Worm (Caenorhabditis elegans) whole organism, L2 larva: Measurements from ENCODE around the gene ver-1.

Experiments used
- C34F6.9 ChIP-seq: fragments of 150-350 bp; optimal IDR thresholded peaks from 2 replicates; lab custom pipeline; 2014; ENCODE audit warnings: missing biosample characterization, missing genetic modification characterization
- F13H6.1 ChIP-seq: sonication (generic microtip); optimal IDR thresholded peaks from 2 replicates; lab custom pipeline; 2016; ENCODE audit warnings: missing genetic modification characterization, missing compliant biosample characterization
- R02D3.7 ChIP-seq: fragments of 150-350 bp; optimal IDR thresholded peaks from 2 replicates; lab custom pipeline; 2014; ENCODE audit warnings: missing biosample characterization, missing genetic modification characterization
- Y55F3AM.14 ChIP-seq: fragments of 200-800 bp; sonication (Bioruptor generic); optimal IDR thresholded peaks from 2 replicates; lab custom pipeline; 2018; ENCODE audit warnings: mild to moderate bottlenecking, missing genetic modification characterization, missing compliant biosample characterization
- aly-2 ChIP-seq: fragments of 150-350 bp; optimal IDR thresholded peaks from 2 replicates; lab custom pipeline; 2014; ENCODE audit warnings: missing biosample characterization, missing genetic modification characterization
- blmp-1 ChIP-seq: sonication (generic microtip); optimal IDR thresholded peaks from 2 replicates; lab custom pipeline; 2017; ENCODE audit warnings: missing genetic modification characterization, mild to moderate bottlenecking, missing compliant biosample characterization, antibody characterized with exemption, moderate library complexity; ENCODE audit not compliant: insufficient read depth
- ceh-16 ChIP-seq: fragments of 150-350 bp; optimal IDR thresholded peaks from 2 replicates; lab custom pipeline; 2014; ENCODE audit warnings: missing biosample characterization, missing genetic modification characterization
- ceh-82 ChIP-seq: fragments of 150-350 bp; optimal IDR thresholded peaks from 2 replicates; lab custom pipeline; 2014; ENCODE audit warnings: missing biosample characterization, missing genetic modification characterization
- crh-2 ChIP-seq: sonication (generic microtip); optimal IDR thresholded peaks from 2 replicates; lab custom pipeline; 2017; ENCODE audit warnings: missing biosample characterization, missing genetic modification characterization
- dmd-4 ChIP-seq: sonication (generic microtip); optimal IDR thresholded peaks from 2 replicates; lab custom pipeline; 2017; ENCODE audit warnings: missing biosample characterization, missing genetic modification characterization
- egl-27 ChIP-seq: sonication (generic microtip); optimal IDR thresholded peaks from 3 replicates; lab custom pipeline; 2017; ENCODE audit warnings: missing biosample characterization, missing genetic modification reagents, missing genetic modification characterization
- elt-1 ChIP-seq: fragments of 150-350 bp; optimal IDR thresholded peaks from 2 replicates; lab custom pipeline; 2014; ENCODE audit warnings: missing biosample characterization, missing genetic modification characterization
- elt-3 ChIP-seq: sonication (generic microtip); optimal IDR thresholded peaks from 2 replicates; lab custom pipeline; 2017; ENCODE audit warnings: missing biosample characterization, missing genetic modification characterization
- fos-1 ChIP-seq: fragments of 150-350 bp; optimal IDR thresholded peaks from 2 replicates; lab custom pipeline; 2014; ENCODE audit warnings: missing biosample characterization, missing genetic modification characterization
- gmeb-1 ChIP-seq: fragments of 150-350 bp; optimal IDR thresholded peaks from 2 replicates; lab custom pipeline; 2014; ENCODE audit warnings: missing biosample characterization, missing genetic modification characterization
- lin-13 ChIP-seq: fragments of 150-350 bp; optimal IDR thresholded peaks from 2 replicates; lab custom pipeline; 2014; ENCODE audit warnings: missing biosample characterization, missing genetic modification reagents, missing genetic modification characterization
- mbf-1 ChIP-seq: sonication (generic microtip); optimal IDR thresholded peaks from 2 replicates; lab custom pipeline; 2017; ENCODE audit warnings: missing biosample characterization, missing genetic modification characterization
- nhr-10 ChIP-seq: sonication (generic microtip); optimal IDR thresholded peaks from 2 replicates; lab custom pipeline; 2017; ENCODE audit warnings: missing biosample characterization, missing genetic modification characterization
- nhr-11 ChIP-seq: fragments of 150-350 bp; optimal IDR thresholded peaks from 2 replicates; lab custom pipeline; 2014; ENCODE audit warnings: missing biosample characterization, missing genetic modification characterization
- nhr-12 ChIP-seq: fragments of 150-350 bp; optimal IDR thresholded peaks from 2 replicates; lab custom pipeline; 2014; ENCODE audit warnings: missing biosample characterization, missing genetic modification characterization
- nhr-129 ChIP-seq: fragments of 150-350 bp; optimal IDR thresholded peaks from 2 replicates; lab custom pipeline; 2014; ENCODE audit warnings: missing biosample characterization, missing genetic modification characterization
- nhr-23 ChIP-seq: fragments of 150-350 bp; optimal IDR thresholded peaks from 2 replicates; lab custom pipeline; 2014; ENCODE audit warnings: missing biosample characterization, missing genetic modification reagents, missing genetic modification characterization
- nhr-237 ChIP-seq: fragments of 150-350 bp; optimal IDR thresholded peaks from 2 replicates; lab custom pipeline; 2014; ENCODE audit warnings: missing biosample characterization, missing genetic modification characterization
- sem-4 ChIP-seq: fragments of 150-350 bp; optimal IDR thresholded peaks from 2 replicates; lab custom pipeline; 2014; ENCODE audit warnings: missing biosample characterization, missing genetic modification reagents, missing genetic modification characterization
- skn-1 ChIP-seq: sonication (generic microtip); optimal IDR thresholded peaks from 2 replicates; lab custom pipeline; 2017; ENCODE audit warnings: missing biosample characterization, missing genetic modification characterization
- sma-3 ChIP-seq: sonication (generic microtip); optimal IDR thresholded peaks from 2 replicates; lab custom pipeline; 2016; ENCODE audit warnings: missing genetic modification reagents, missing genetic modification characterization, missing compliant biosample characterization
- sma-9 ChIP-seq, 2 experiments: fragments of 150-350 bp in 1 of 2; sonication (generic microtip) in 1 of 2; optimal IDR thresholded peaks; 2 replicates each; lab custom pipeline; 2014 to 2016; ENCODE audit warnings: missing genetic modification characterization in 2 of 2, mild to moderate bottlenecking in 1 of 2, missing biosample characterization in 1 of 2, missing compliant biosample characterization in 1 of 2, missing genetic modification reagents in 1 of 2, moderate library complexity in 1 of 2
- snpc-4 ChIP-seq: fragments of 150-350 bp; optimal IDR thresholded peaks from 2 replicates; lab custom pipeline; 2014; ENCODE audit warnings: missing biosample characterization, missing genetic modification characterization
- unc-39 ChIP-seq: fragments of 150-350 bp; optimal IDR thresholded peaks from 2 replicates; lab custom pipeline; 2014; ENCODE audit warnings: missing biosample characterization, missing genetic modification characterization
- unc-55 ChIP-seq: fragments of 150-350 bp; sonication (generic microtip); optimal IDR thresholded peaks from 3 replicates; lab custom pipeline; 2014; ENCODE audit warnings: missing biosample characterization, missing genetic modification reagents, missing genetic modification characterization
- unc-62 ChIP-seq: fragments of 150-350 bp; optimal IDR thresholded peaks from 2 replicates; lab custom pipeline; 2014; ENCODE audit warnings: missing biosample characterization, missing genetic modification reagents, missing genetic modification characterization
- zag-1 ChIP-seq: fragments of 150-350 bp; optimal IDR thresholded peaks from 2 replicates; lab custom pipeline; 2014; ENCODE audit warnings: missing biosample characterization, missing genetic modification characterization
- ztf-11 ChIP-seq: sonication (generic microtip); optimal IDR thresholded peaks from 2 replicates; lab custom pipeline; 2017; ENCODE audit warnings: missing biosample characterization, missing genetic modification characterization
- ztf-4 ChIP-seq: fragments of 150-350 bp; optimal IDR thresholded peaks from 2 replicates; lab custom pipeline; 2014; ENCODE audit warnings: missing biosample characterization, missing genetic modification characterization

The ver-1 gene

ce11 chrIII:145078-145477 lies 11.5 kb upstream of the ver-1 start, which contains the start of the genes T17A3.12 and fbxb-83:
Gene T17A3.12 (minus strand): TSS chrIII:145178.
Gene fbxb-83 (minus strand): TSS chrIII:145211.
- no peak for TF ChIP-seq Y55F3AM.14
- no peak for TF ChIP-seq egl-27 (tag; lab: Kevin White, UChicago)
- no peak for TF ChIP-seq mbf-1 (tag; lab: Kevin White, UChicago)
- no peak for TF ChIP-seq blmp-1 (tag; lab: Kevin White, UChicago)
- no peak for TF ChIP-seq sem-4 (tag; lab: Kevin White, UChicago)
- TF ChIP-seq C34F6.9 (tag; lab: Kevin White, UChicago) = no peak
- TF ChIP-seq skn-1 = no peak

- TF ChIP-seq elt-1 (no peak), nhr-12 (tag; lab: Kevin White, UChicago) (no peak), ceh-16 (tag; lab: Kevin White, UChicago) (no peak), unc-55 (GFP tag; lab: Kevin White, UChicago) (no peak), ztf-4 (tag; lab: Kevin White, UChicago) (no peak), R02D3.7 (tag; lab: Kevin White, UChicago) (no peak)
Observed at ce11 chrIII:146369-146768, 10.3 kb upstream of the ver-1 start, which contains the start of gene fbxb-84. Gene fbxb-84 (minus strand): TSS chrIII:146469.

DNA sequence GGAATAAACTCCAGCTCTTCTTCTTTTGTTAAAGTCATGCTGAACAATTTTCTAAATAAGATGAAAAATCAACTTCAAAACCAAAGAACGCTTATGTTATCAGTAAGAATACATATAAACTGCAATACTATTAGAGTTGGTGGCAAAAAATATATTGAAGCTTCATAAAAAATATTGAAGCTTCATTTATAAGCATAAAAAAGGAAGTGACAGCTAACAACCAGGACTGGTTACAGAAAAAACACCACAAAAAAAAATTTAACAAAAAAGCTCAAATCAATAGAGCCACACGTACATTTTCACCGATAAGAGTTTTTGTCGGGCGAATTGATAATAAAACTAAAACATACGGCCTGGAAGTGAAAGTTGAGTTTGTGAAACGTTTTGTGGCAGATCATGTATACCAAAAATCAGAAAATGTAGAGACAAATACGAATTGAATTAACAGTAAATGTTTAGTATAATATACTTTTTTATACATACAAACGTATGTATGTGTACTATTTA lies 9.0 kb upstream of the ver-1 start, which contains the start of gene sqst-5:
sqst-5 (minus strand) TSS at position 51 of the 507 bp plus-strand sequence.
- TF ChIP-seq gmeb-1 (tag; lab: Kevin White, UChicago) = peak; percentile 4
- peak; percentile 65 for TF ChIP-seq fos-1
- no peak for TF ChIP-seq crh-2
- no peak for TF ChIP-seq elt-3
- no peak for TF ChIP-seq sem-4 (tag; lab: Kevin White, UChicago)

DNA sequence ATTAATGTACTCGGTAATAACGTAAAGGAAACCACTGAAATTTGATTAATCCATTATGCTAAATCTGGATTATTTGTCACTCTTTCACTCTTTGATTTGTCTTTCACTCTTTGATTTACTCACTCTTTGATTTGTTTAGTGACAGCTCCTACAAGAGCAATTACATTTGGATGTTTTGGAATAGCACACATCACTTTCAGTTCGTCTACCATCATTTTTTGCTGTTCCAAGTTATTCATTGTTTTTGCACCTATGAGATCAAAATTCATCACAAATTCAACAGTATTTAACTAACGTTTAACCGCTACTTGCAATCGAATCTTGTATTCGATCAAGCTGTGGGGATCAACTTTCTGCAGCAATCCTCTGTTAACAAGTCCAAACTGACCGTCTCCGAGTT lies 7.5 kb upstream of the ver-1 start:
- TF ChIP-seq lin-13 (GFP tag; lab: Kevin White, UChicago) (no peak), skn-1 (no peak), nhr-23 (tag; lab: Kevin White, UChicago) (no peak), ceh-16 (tag; lab: Kevin White, UChicago) (no peak), aly-2 (tag; lab: Kevin White, UChicago) (no peak), F13H6.1 (tag; lab: Kevin White, UChicago) (no peak), sma-3 (GFP tag; lab: Kevin White, UChicago) (no peak), ceh-82 (tag; lab: Kevin White, UChicago) (no peak), mbf-1 (tag; lab: Kevin White, UChicago) (no peak), ztf-11 (no peak), elt-1 (no peak), nhr-129 (tag; lab: Kevin White, UChicago) (no peak), nhr-237 (tag; lab: Kevin White, UChicago) (no peak), snpc-4 (tag; lab: Kevin White, UChicago) (no peak), R02D3.7 (tag; lab: Kevin White, UChicago) (no peak), nhr-10 (no peak)

DNA sequence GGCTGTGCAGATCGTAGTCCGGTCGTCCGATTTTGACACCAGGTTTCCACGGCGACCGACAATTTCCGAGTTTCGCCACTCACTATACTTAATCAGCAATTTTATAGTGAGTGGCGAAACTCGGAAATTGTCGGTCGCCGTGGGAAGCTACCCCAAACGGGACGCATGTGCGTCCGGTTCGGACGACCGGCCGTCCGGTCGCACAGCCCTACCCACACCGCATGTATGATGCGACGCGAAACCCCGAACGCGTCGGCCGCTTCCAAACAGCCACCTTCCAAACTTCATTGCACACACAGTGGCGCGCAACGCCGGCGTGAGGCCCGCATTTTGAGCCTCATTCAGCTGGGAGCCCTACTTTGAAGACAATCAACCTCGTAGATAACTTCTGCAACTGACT lies 5.5 kb upstream of the ver-1 start:
- TF ChIP-seq nhr-11 (tag; lab: Kevin White, UChicago) (no peak), gmeb-1 (tag; lab: Kevin White, UChicago) (no peak), unc-39 (tag; lab: Kevin White, UChicago) (no peak), sma-9 (GFP tag; optimal IDR thresholded peaks at IDR 0.05; lab: Kevin White, UChicago) (no peak), sma-9 (tag; optimal IDR thresholded peaks at IDR 0.05; lab: Kevin White, UChicago) (no peak), nhr-23 (tag; lab: Kevin White, UChicago) (no peak), ceh-16 (tag; lab: Kevin White, UChicago) (no peak), unc-62 (GFP tag; lab: Kevin White, UChicago) (no peak), nhr-12 (tag; lab: Kevin White, UChicago) (no peak), zag-1 (tag; lab: Kevin White, UChicago) (no peak), ztf-11 (no peak), dmd-4 (tag; lab: Kevin White, UChicago) (no peak), lin-13 (GFP tag; lab: Kevin White, UChicago) (no peak), nhr-129 (tag; lab: Kevin White, UChicago) (no peak)
